Worm (Caenorhabditis elegans) whole organism, early embryonic: ENCODE measurements around the gene trpp-9.

ENCODE experiments used
- B0310.2 ChIP-seq: sonication (generic microtip); optimal IDR thresholded peaks from 2 replicates; lab custom pipeline; 2016; ENCODE audit warnings: mild to moderate bottlenecking, missing genetic modification characterization, missing compliant biosample characterization
- F13C5.2 ChIP-seq: sonication (generic microtip); optimal IDR thresholded peaks from 2 replicates; lab custom pipeline; 2017; ENCODE audit warnings: mild to moderate bottlenecking, missing genetic modification characterization, inconsistent platforms, missing compliant biosample characterization
- aly-1 ChIP-seq: sonication (generic microtip); optimal IDR thresholded peaks from 2 replicates; lab custom pipeline; 2016; ENCODE audit warnings: missing genetic modification characterization, missing compliant biosample characterization
- ama-1 ChIP-seq: fragments of 150-350 bp; optimal IDR thresholded peaks from 2 replicates; lab custom pipeline; 2014
- ceh-13 ChIP-seq: fragments of 200-800 bp; sonication (Bioruptor generic); optimal IDR thresholded peaks from 2 replicates; lab custom pipeline; 2018; ENCODE audit warnings: mild to moderate bottlenecking, missing genetic modification characterization, missing compliant biosample characterization
- ceh-36 ChIP-seq: sonication (generic microtip); optimal IDR thresholded peaks from 2 replicates; lab custom pipeline; 2016; ENCODE audit warnings: missing genetic modification characterization, inconsistent platforms, missing compliant biosample characterization
- ets-7 ChIP-seq: sonication (generic microtip); optimal IDR thresholded peaks from 2 replicates; lab custom pipeline; 2016; ENCODE audit warnings: missing genotype, missing genetic modification characterization, missing compliant biosample characterization
- flt-1 ChIP-seq: fragments of 200-800 bp; sonication (Bioruptor generic); IDR thresholded peaks from 2 replicates; pipeline ENCODE4 v1.3.6; 2022; ENCODE audit warnings: missing genetic modification characterization, missing compliant biosample characterization
- hmbx-1 ChIP-seq: sonication (generic microtip); optimal IDR thresholded peaks from 2 replicates; lab custom pipeline; 2016; ENCODE audit warnings: mild to moderate bottlenecking, missing genetic modification characterization, missing compliant biosample characterization
- hmg-4 ChIP-seq: fragments of 200-800 bp; sonication (Bioruptor generic); optimal IDR thresholded peaks from 2 replicates; lab custom pipeline; 2018; ENCODE audit warnings: mild to moderate bottlenecking, missing genetic modification characterization, missing compliant biosample characterization
- hnd-1 ChIP-seq: sonication (generic microtip); optimal IDR thresholded peaks from 2 replicates; lab custom pipeline; 2016; ENCODE audit warnings: missing genetic modification characterization, missing compliant biosample characterization
- pes-1 ChIP-seq: fragments of 200-800 bp; sonication (Bioruptor generic); IDR thresholded peaks from 2 replicates; pipeline ENCODE4 v1.3.6; 2022; ENCODE audit warnings: missing genetic modification reagents, missing genetic modification characterization, missing compliant biosample characterization
- scrt-1 ChIP-seq: fragments of 200-800 bp; sonication (Bioruptor generic); IDR thresholded peaks from 2 replicates; pipeline ENCODE4 v1.3.6; 2022; ENCODE audit warnings: missing genetic modification characterization, missing compliant biosample characterization
- sea-1 ChIP-seq: fragments of 200-800 bp; sonication (Bioruptor generic); conservative IDR thresholded peaks from 2 replicates; pipeline ENCODE4 v1.3.6; 2022; ENCODE audit warnings: missing genetic modification characterization, missing compliant biosample characterization
- tbx-11 ChIP-seq: fragments of 200-800 bp; sonication (Bioruptor generic); IDR thresholded peaks from 2 replicates; pipeline ENCODE4 v1.3.6; 2022; ENCODE audit warnings: missing genetic modification characterization, missing compliant biosample characterization
- tbx-37 ChIP-seq: fragments of 200-800 bp; sonication (Bioruptor generic); conservative IDR thresholded peaks from 2 replicates; pipeline ENCODE4 v1.3.6; 2022; ENCODE audit warnings: missing genetic modification reagents, missing genetic modification characterization, missing compliant biosample characterization
- tra-4 ChIP-seq: sonication (generic microtip); optimal IDR thresholded peaks from 2 replicates; lab custom pipeline; 2017; ENCODE audit warnings: missing genetic modification characterization, missing compliant biosample characterization

Gene trpp-9

ce11 chrX:11548308-11548707 is 15.4 kb upstream of the trpp-9 start, which contains the start of gene mig-2:
Gene mig-2 (plus strand): TSS chrX:11548608.
- TF ChIP-seq aly-1 (tag; lab: Kevin White, UChicago) (no peak), ets-7 (tag; lab: Kevin White, UChicago) (no peak), ama-1 (no peak)

- TF ChIP-seq hnd-1 (tag; lab: Kevin White, UChicago) (no peak), sea-1 (GFP tag; lab: Robert Waterston, UW) (no peak), tra-4 (tag; lab: Kevin White, UChicago) (no peak), scrt-1 (GFP tag; lab: Robert Waterston, UW) (no peak), tbx-11 (no peak), hmg-4 (no peak), ceh-13 (GFP tag; lab: Kevin White, UChicago) (no peak), tbx-37 (GFP tag; lab: Robert Waterston, UW) (no peak), ceh-36 (tag; lab: Kevin White, UChicago) (no peak), B0310.2 (tag; lab: Kevin White, UChicago) (no peak), pes-1 (GFP tag; lab: Robert Waterston, UW) (no peak), ama-1 (no peak), ets-7 (tag; lab: Kevin White, UChicago) (no peak)
Observed at ce11 chrX:11551808-11552207, 11.9 kb upstream of the trpp-9 start.

- TF ChIP-seq flt-1 (no peak), tra-4 (tag; lab: Kevin White, UChicago) (no peak), aly-1 (tag; lab: Kevin White, UChicago) (no peak), ama-1 (no peak), B0310.2 (tag; lab: Kevin White, UChicago) (no peak)
Observed at ce11 chrX:11552879-11553278, 10.8 kb upstream of the trpp-9 start.

DNA sequence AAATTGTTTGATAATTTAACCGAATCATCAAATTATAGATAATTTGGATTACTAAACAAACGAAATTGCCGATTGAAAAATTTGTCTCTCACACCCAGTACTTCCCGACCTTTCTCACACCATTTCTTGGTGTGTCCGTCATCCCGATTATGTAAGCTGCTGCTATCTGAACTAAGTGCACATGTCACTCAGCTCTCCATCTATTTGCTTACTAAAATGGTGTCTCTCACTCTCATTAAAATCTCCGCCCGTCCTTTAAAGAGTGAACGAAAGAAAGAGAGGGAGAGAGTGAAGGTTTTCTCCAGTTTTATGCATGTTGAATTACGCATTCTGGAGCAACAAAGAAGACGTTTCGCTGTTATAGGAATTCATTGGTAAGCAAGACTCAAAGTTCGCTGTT is 9.2 kb upstream of the trpp-9 start:
- TF ChIP-seq ceh-36 (tag; lab: Kevin White, UChicago) (no peak), aly-1 (tag; lab: Kevin White, UChicago) (no peak), sea-1 (GFP tag; lab: Robert Waterston, UW) (no peak), ama-1 (no peak), hnd-1 (tag; lab: Kevin White, UChicago) (no peak), hmbx-1 (tag; lab: Kevin White, UChicago) (no peak), flt-1 (no peak), pes-1 (GFP tag; lab: Robert Waterston, UW) (no peak)

DNA sequence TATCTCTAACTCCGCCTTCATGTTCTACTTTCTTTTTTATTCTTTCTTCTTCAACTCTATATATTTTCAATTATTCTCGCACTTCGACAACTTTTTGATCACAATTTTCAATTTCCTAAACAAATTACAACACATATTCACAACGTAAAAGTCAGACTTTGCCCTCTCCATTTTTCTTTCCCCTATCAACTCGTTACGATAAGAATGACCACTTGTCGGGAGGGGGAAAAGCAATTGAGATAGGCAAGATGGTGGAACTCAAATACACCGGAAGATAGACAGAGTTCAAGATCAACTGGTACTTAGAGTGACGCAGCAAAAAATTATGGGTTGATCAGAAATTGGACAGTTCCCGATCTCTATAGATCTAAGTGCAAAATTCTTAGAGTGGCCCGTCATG is 8.7 kb upstream of the trpp-9 start:
- TF ChIP-seq B0310.2 (tag; lab: Kevin White, UChicago): no peak
- TF ChIP-seq scrt-1 (GFP tag; lab: Robert Waterston, UW): no peak
- TF ChIP-seq ets-7 (tag; lab: Kevin White, UChicago): no peak
- no peak for TF ChIP-seq hnd-1 (tag; lab: Kevin White, UChicago)
- TF ChIP-seq tbx-37 (GFP tag; lab: Robert Waterston, UW): no peak
- TF ChIP-seq F13C5.2 (tag; lab: Kevin White, UChicago): no peak
- TF ChIP-seq ceh-36 (tag; lab: Kevin White, UChicago): no peak
- no peak for TF ChIP-seq ceh-13 (GFP tag; lab: Kevin White, UChicago)
- no peak for TF ChIP-seq tra-4 (tag; lab: Kevin White, UChicago)
- no peak for TF ChIP-seq sea-1 (GFP tag; lab: Robert Waterston, UW)
- no peak for TF ChIP-seq hmg-4
- TF ChIP-seq ama-1: no peak
- no peak for TF ChIP-seq hmbx-1 (tag; lab: Kevin White, UChicago)
- no peak for TF ChIP-seq flt-1
- no peak for TF ChIP-seq pes-1 (GFP tag; lab: Robert Waterston, UW)
- no peak for TF ChIP-seq aly-1 (tag; lab: Kevin White, UChicago)

DNA sequence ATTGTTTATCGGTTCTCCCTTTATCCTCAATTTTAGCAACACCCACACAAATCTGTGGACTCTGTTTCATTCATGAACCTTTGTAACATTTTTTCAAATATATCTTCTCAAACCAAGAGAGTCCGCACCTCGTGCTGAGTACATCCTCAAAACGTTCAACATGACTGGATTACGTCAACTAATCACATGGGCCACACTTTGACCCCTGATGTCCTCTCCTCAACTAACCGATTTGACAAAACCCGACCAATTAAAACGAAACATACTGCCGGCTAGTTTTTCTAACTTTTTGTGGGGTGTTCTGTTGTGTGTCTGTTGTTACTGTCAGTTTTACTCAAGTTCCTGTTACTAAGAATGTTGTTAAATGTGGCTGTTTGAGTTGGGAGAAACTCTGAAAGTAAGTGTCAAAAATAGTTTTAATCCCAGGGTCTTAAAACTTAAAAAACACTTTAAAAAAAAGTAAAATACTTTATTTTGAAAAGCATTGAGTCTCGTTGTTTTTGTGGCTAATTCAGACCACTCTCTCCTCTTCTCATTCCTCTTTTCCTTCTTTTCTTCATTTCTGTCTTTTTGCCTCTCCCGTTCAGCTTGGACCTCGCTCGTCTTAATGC is 8.1 kb upstream of the trpp-9 start:
- no peak for TF ChIP-seq ceh-36 (tag; lab: Kevin White, UChicago)
- no peak for TF ChIP-seq ceh-13 (GFP tag; lab: Kevin White, UChicago)
- no peak for TF ChIP-seq B0310.2 (tag; lab: Kevin White, UChicago)
- TF ChIP-seq tra-4 (tag; lab: Kevin White, UChicago): no peak
- no peak for TF ChIP-seq tbx-11
- no peak for TF ChIP-seq tbx-37 (GFP tag; lab: Robert Waterston, UW)
- TF ChIP-seq pes-1 (GFP tag; lab: Robert Waterston, UW): no peak
- TF ChIP-seq sea-1 (GFP tag; lab: Robert Waterston, UW): no peak
- TF ChIP-seq hmbx-1 (tag; lab: Kevin White, UChicago): no peak
- no peak for TF ChIP-seq F13C5.2 (tag; lab: Kevin White, UChicago)
- TF ChIP-seq hnd-1 (tag; lab: Kevin White, UChicago): no peak
- no peak for TF ChIP-seq ama-1
- no peak for TF ChIP-seq flt-1
- no peak for TF ChIP-seq aly-1 (tag; lab: Kevin White, UChicago)
- TF ChIP-seq scrt-1 (GFP tag; lab: Robert Waterston, UW): no peak
- TF ChIP-seq ets-7 (tag; lab: Kevin White, UChicago): no peak
- TF ChIP-seq hmg-4: no peak

DNA sequence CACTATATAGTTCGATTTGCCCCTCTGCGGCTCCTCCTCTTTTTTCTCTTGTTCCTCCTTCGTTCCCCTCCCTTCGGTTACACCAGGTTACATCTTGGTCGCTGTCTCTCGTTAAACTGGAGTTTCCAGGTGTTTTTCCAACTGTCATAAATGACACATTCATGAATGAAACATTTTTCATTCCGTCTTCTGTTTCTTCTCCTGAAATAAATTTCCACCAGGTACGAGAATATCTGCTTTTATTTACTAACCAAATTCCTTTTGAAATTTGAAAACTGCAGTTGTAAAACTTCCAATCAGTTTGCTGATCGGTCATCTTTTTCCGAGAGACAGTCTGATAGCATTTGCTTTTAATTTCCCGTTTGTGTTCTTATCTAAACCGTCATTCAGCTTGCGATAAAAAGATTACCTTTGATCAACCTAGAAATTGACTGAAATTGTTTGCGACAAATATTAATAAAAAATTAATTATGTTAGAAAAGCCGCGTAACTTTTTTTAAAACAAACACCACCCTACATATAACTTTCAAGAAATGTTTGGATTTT is 7.5 kb upstream of the trpp-9 start, which contains the start of gene C35C5.10:
C35C5.10 (plus strand) TSS at position 51 of the 546 bp plus-strand sequence.
- TF ChIP-seq ama-1: no peak
- TF ChIP-seq tra-4 (tag; lab: Kevin White, UChicago): no peak
- TF ChIP-seq B0310.2 (tag; lab: Kevin White, UChicago): no peak
- TF ChIP-seq hmg-4: no peak
- TF ChIP-seq flt-1: no peak
- no peak for TF ChIP-seq hmbx-1 (tag; lab: Kevin White, UChicago)
- no peak for TF ChIP-seq scrt-1 (GFP tag; lab: Robert Waterston, UW)
- TF ChIP-seq sea-1 (GFP tag; lab: Robert Waterston, UW): no peak
- TF ChIP-seq ceh-13 (GFP tag; lab: Kevin White, UChicago): no peak
- no peak for TF ChIP-seq pes-1 (GFP tag; lab: Robert Waterston, UW)
- TF ChIP-seq tbx-37 (GFP tag; lab: Robert Waterston, UW): no peak
